Fruit fly (Drosophila melanogaster) whole organism, embryonic: ENCODE results near the gene fw.

Source experiments
- Bgb ChIP-seq: fragments of 200-800 bp; sonication (Bioruptor generic); IDR thresholded peaks from 2 replicates; pipeline ENCODE4 v1.3.6; 2022; ENCODE audit warnings: missing biosample characterization, missing genetic modification characterization; ENCODE audit not compliant: partially characterized antibody
- CG30403 ChIP-seq: fragments of 200-800 bp; sonication (Bioruptor generic); optimal IDR thresholded peaks from 3 replicates; lab custom pipeline; 2016; ENCODE audit warnings: missing biosample characterization, missing genetic modification characterization
- CG8359 ChIP-seq: fragments of 200-800 bp; sonication (Bioruptor generic); optimal IDR thresholded peaks from 2 replicates; lab custom pipeline; 2017; ENCODE audit warnings: missing biosample characterization, mild to moderate bottlenecking, missing genetic modification characterization, borderline replicate concordance
- CG8944 ChIP-seq: fragments of 200-800 bp; sonication (Bioruptor generic); optimal IDR thresholded peaks from 3 replicates; lab custom pipeline; 2016; ENCODE audit warnings: missing biosample characterization, missing genetic modification characterization
- Spps ChIP-seq: fragments of 200-800 bp; sonication (Bioruptor generic); optimal IDR thresholded peaks from 2 replicates; lab custom pipeline; 2018; ENCODE audit warnings: missing biosample characterization, mild to moderate bottlenecking, missing genetic modification characterization
- Trl ChIP-seq, 3 experiments: fragments of >200 bp in 2 of 3; fragments of 200-800 bp in 1 of 3; sonication (Bioruptor generic) in 1 of 3; optimal IDR thresholded peaks; 2 replicates in 1 of 3; 3 replicates in 2 of 3; lab custom pipeline; 2016 to 2017; ENCODE audit warnings: missing biosample characterization in 1 of 3, missing genetic modification characterization in 1 of 3
- Vsx1 ChIP-seq: fragments of 200-800 bp; sonication (Bioruptor generic); optimal IDR thresholded peaks from 2 replicates; lab custom pipeline; 2017; ENCODE audit warnings: missing biosample characterization, mild to moderate bottlenecking, missing genetic modification characterization, missing genetic modification reagents
- al ChIP-seq: fragments of 200-800 bp; sonication (Bioruptor generic); IDR thresholded peaks from 2 replicates; pipeline ENCODE4 v1.3.6; 2022; ENCODE audit warnings: missing biosample characterization, missing genetic modification characterization
- bab2 ChIP-seq: fragments of 200-800 bp; sonication (Bioruptor generic); optimal IDR thresholded peaks from 2 replicates; lab custom pipeline; 2016; ENCODE audit warnings: missing biosample characterization, missing genetic modification characterization
- crol ChIP-seq: fragments of 200-800 bp; sonication (Bioruptor generic); IDR thresholded peaks from 2 replicates; pipeline ENCODE4 v1.3.6; 2022; ENCODE audit warnings: missing biosample characterization, missing genetic modification characterization
- gt ChIP-seq: fragments of 200-800 bp; sonication (Bioruptor generic); IDR thresholded peaks from 2 replicates; pipeline ENCODE4 v1.3.6; 2022; ENCODE audit warnings: missing biosample characterization, missing genetic modification characterization
- trh ChIP-seq: fragments of 200-800 bp; sonication (Bioruptor generic); optimal IDR thresholded peaks from 2 replicates; lab custom pipeline; 2016; ENCODE audit warnings: missing biosample characterization, missing genetic modification characterization

- TF ChIP-seq Trl (optimal IDR thresholded peaks at IDR 0.05; lab: Kevin White, UChicago) = no peak
- no peak for TF ChIP-seq Trl (GFP tag; optimal IDR thresholded peaks at IDR 0.05; lab: Kevin White, UChicago)
- no peak for TF ChIP-seq bab2
- no peak for TF ChIP-seq Spps (tag; lab: Kevin White, UChicago)
- no peak for TF ChIP-seq Bgb (GFP tag; lab: Robert Waterston, UW)
- TF ChIP-seq CG30403 (GFP tag; lab: Kevin White, UChicago) = no peak
- no peak for TF ChIP-seq crol
- TF ChIP-seq CG8944 (GFP tag; lab: Kevin White, UChicago) = no peak
- TF ChIP-seq CG8359 = no peak
- no peak for TF ChIP-seq Vsx1 (GFP tag; lab: Kevin White, UChicago)
- TF ChIP-seq trh (GFP tag; lab: Kevin White, UChicago) = no peak
- no peak for TF ChIP-seq gt (GFP tag; lab: Robert Waterston, UW)
- no peak for TF ChIP-seq al (GFP tag; lab: Robert Waterston, UW)
Observed at dm6 chrX:11988912-11989311, 14.8 kb downstream of the fw start, which contains the start of gene tsg.
